Fruit fly (Drosophila melanogaster) whole organism, embryonic: Measurements from ENCODE around the gene Naxe.

Source experiments
- Adf1 ChIP-seq: fragments of 200-800 bp; sonication (Bioruptor generic); IDR thresholded peaks from 2 replicates; pipeline ENCODE4 v1.3.6; 2022; ENCODE audit warnings: missing biosample characterization, missing genetic modification characterization
- Aef1 ChIP-seq: fragments of 200-800 bp; sonication (Bioruptor generic); IDR thresholded peaks from 3 replicates; pipeline ENCODE4 v1.3.6; 2022; ENCODE audit warnings: missing biosample characterization, missing genetic modification characterization
- BEAF-32 ChIP-seq: fragments of 200-800 bp; sonication (Bioruptor generic); optimal IDR thresholded peaks from 3 replicates; lab custom pipeline; 2017; ENCODE audit warnings: missing biosample characterization, missing genetic modification characterization, mild to moderate bottlenecking, moderate library complexity, missing genetic modification reagents
- Blimp-1 ChIP-seq: fragments of 200-800 bp; sonication (Bioruptor generic); optimal IDR thresholded peaks from 3 replicates; lab custom pipeline; 2018; ENCODE audit warnings: missing biosample characterization, missing genetic modification characterization, mild to moderate bottlenecking, moderate library complexity, missing genetic modification reagents
- CG1024 ChIP-seq: fragments of 200-800 bp; sonication (Bioruptor generic); IDR thresholded peaks from 2 replicates; pipeline ENCODE4 v1.3.6; 2022; ENCODE audit warnings: missing biosample characterization, missing genetic modification characterization
- CG10565 ChIP-seq: fragments of 200-800 bp; sonication (Bioruptor generic); optimal IDR thresholded peaks from 3 replicates; lab custom pipeline; 2016; ENCODE audit warnings: missing biosample characterization, mild to moderate bottlenecking, missing genetic modification characterization
- CG11398 ChIP-seq: fragments of 200-800 bp; sonication (Bioruptor generic); optimal IDR thresholded peaks from 2 replicates; lab custom pipeline; 2016; ENCODE audit warnings: missing biosample characterization, missing genetic modification characterization
- CG11504 ChIP-seq: fragments of 200-800 bp; sonication (Bioruptor generic); optimal IDR thresholded peaks from 3 replicates; lab custom pipeline; 2019; ENCODE audit warnings: missing biosample characterization, mild to moderate bottlenecking, missing genetic modification characterization, moderate library complexity
- CG14441 ChIP-seq: fragments of 200-800 bp; sonication (Bioruptor generic); IDR thresholded peaks from 2 replicates; pipeline ENCODE4 v1.3.6; 2022; ENCODE audit warnings: missing biosample characterization, missing genetic modification characterization
- CG15601 ChIP-seq: fragments of 200-800 bp; sonication (Bioruptor generic); optimal IDR thresholded peaks from 3 replicates; lab custom pipeline; 2019; ENCODE audit warnings: missing biosample characterization, mild to moderate bottlenecking, missing genetic modification characterization, moderate library complexity
- CG17912 ChIP-seq: fragments of 200-800 bp; sonication (Bioruptor generic); optimal IDR thresholded peaks from 2 replicates; lab custom pipeline; 2018; ENCODE audit warnings: missing biosample characterization, mild to moderate bottlenecking, missing genetic modification characterization
- CG18764 ChIP-seq: fragments of 200-800 bp; sonication (Bioruptor generic); optimal IDR thresholded peaks from 3 replicates; lab custom pipeline; 2016; ENCODE audit warnings: missing biosample characterization, missing genetic modification characterization
- CG2875 ChIP-seq: fragments of 200-800 bp; sonication (Bioruptor generic); optimal IDR thresholded peaks from 2 replicates; lab custom pipeline; 2017; ENCODE audit warnings: missing biosample characterization, mild to moderate bottlenecking, missing genetic modification characterization, missing genetic modification reagents
- CG3838 ChIP-seq: fragments of 200-800 bp; sonication (Bioruptor generic); optimal IDR thresholded peaks from 3 replicates; lab custom pipeline; 2016; ENCODE audit warnings: missing biosample characterization, missing genetic modification characterization
- CG5180 ChIP-seq: fragments of 200-800 bp; sonication (Bioruptor generic); optimal IDR thresholded peaks from 3 replicates; lab custom pipeline; 2017; ENCODE audit warnings: missing biosample characterization, missing genetic modification characterization, mild to moderate bottlenecking, moderate library complexity, missing genetic modification reagents
- CG6175 ChIP-seq: fragments of 200-800 bp; sonication (Bioruptor generic); IDR thresholded peaks from 3 replicates; pipeline ENCODE4 v1.3.6; 2022; ENCODE audit warnings: missing biosample characterization, missing genetic modification characterization
- CG7745 ChIP-seq: fragments of 200-800 bp; sonication (Bioruptor generic); optimal IDR thresholded peaks from 2 replicates; lab custom pipeline; 2018; ENCODE audit warnings: missing biosample characterization, mild to moderate bottlenecking, missing genetic modification characterization, moderate library complexity
- Jarid2 ChIP-seq: fragments of 200-800 bp; sonication (Bioruptor generic); optimal IDR thresholded peaks from 3 replicates; lab custom pipeline; 2017; ENCODE audit warnings: mild to moderate bottlenecking, missing biosample characterization, missing genetic modification reagents, missing genetic modification characterization
- MESR4 ChIP-seq: fragments of 200-800 bp; sonication (Bioruptor generic); optimal IDR thresholded peaks from 2 replicates; lab custom pipeline; 2018; ENCODE audit warnings: missing biosample characterization, mild to moderate bottlenecking, missing genetic modification characterization, moderate library complexity
- Nf-YB ChIP-seq: fragments of 200-800 bp; sonication (Bioruptor generic); optimal IDR thresholded peaks from 3 replicates; lab custom pipeline; 2019; ENCODE audit warnings: missing biosample characterization, mild to moderate bottlenecking, missing genetic modification characterization, moderate library complexity
- Pdp1 ChIP-seq, 2 experiments: fragments of 200-800 bp; sonication (Bioruptor generic); optimal IDR thresholded peaks; 3 replicates each; lab custom pipeline; 2016; ENCODE audit warnings: missing biosample characterization in 2 of 2, missing genetic modification characterization in 2 of 2, mild to moderate bottlenecking in 1 of 2, moderate library complexity in 1 of 2
- Side ChIP-seq: fragments of 200-800 bp; sonication (Bioruptor generic); optimal IDR thresholded peaks from 2 replicates; lab custom pipeline; 2016; ENCODE audit warnings: missing biosample characterization, missing genetic modification characterization
- Spps ChIP-seq: fragments of 200-800 bp; sonication (Bioruptor generic); optimal IDR thresholded peaks from 2 replicates; lab custom pipeline; 2018; ENCODE audit warnings: missing biosample characterization, mild to moderate bottlenecking, missing genetic modification characterization
- Sry-δ ChIP-seq: fragments of 200-800 bp; sonication (Bioruptor generic); optimal IDR thresholded peaks from 2 replicates; lab custom pipeline; 2016; ENCODE audit warnings: missing biosample characterization, missing genetic modification characterization
- TFAM ChIP-seq: fragments of 200-800 bp; sonication (Bioruptor generic); optimal IDR thresholded peaks from 2 replicates; lab custom pipeline; 2017; ENCODE audit warnings: missing biosample characterization, missing genetic modification characterization, inconsistent platforms
- ase ChIP-seq: fragments of 200-800 bp; sonication (Bioruptor generic); IDR thresholded peaks from 3 replicates; pipeline ENCODE4 v1.3.6; 2022; ENCODE audit warnings: missing biosample characterization, missing genetic modification characterization
- cas ChIP-seq: fragments of 200-800 bp; sonication (Bioruptor generic); IDR thresholded peaks from 2 replicates; pipeline ENCODE4 v1.3.6; 2022; ENCODE audit warnings: missing biosample characterization, missing genetic modification characterization
- chinmo ChIP-seq: fragments of 200-800 bp; sonication (Bioruptor generic); IDR thresholded peaks from 4 replicates; pipeline ENCODE4 v1.3.6; 2022; ENCODE audit warnings: missing biosample characterization, missing genetic modification characterization; ENCODE audit not compliant: partially characterized antibody
- fu2 ChIP-seq: fragments of 200-800 bp; sonication (Bioruptor generic); optimal IDR thresholded peaks from 2 replicates; lab custom pipeline; 2016; ENCODE audit warnings: missing biosample characterization, missing genetic modification characterization
- jing ChIP-seq: fragments of 200-800 bp; sonication (Bioruptor generic); optimal IDR thresholded peaks from 2 replicates; lab custom pipeline; 2018; ENCODE audit warnings: missing biosample characterization, mild to moderate bottlenecking, missing genetic modification characterization
- lilli ChIP-seq: fragments of 200-800 bp; sonication (Bioruptor generic); optimal IDR thresholded peaks from 3 replicates; lab custom pipeline; 2016; ENCODE audit warnings: missing biosample characterization, missing genetic modification characterization
- nau ChIP-seq: fragments of 200-800 bp; sonication (Bioruptor generic); optimal IDR thresholded peaks from 3 replicates; lab custom pipeline; 2017; ENCODE audit warnings: missing biosample characterization, mild to moderate bottlenecking, missing genetic modification characterization, missing genetic modification reagents
- nom ChIP-seq: fragments of 200-800 bp; sonication (Bioruptor generic); optimal IDR thresholded peaks from 2 replicates; lab custom pipeline; 2017; ENCODE audit warnings: missing biosample characterization, missing genetic modification characterization, mild to moderate bottlenecking, moderate library complexity, missing genetic modification reagents
- pho ChIP-seq: fragments of 200-800 bp; sonication (Bioruptor generic); optimal IDR thresholded peaks from 2 replicates; lab custom pipeline; 2016; ENCODE audit warnings: missing biosample characterization, missing genetic modification characterization
- pros ChIP-seq: fragments of 200-800 bp; sonication (Bioruptor generic); optimal IDR thresholded peaks from 3 replicates; lab custom pipeline; 2019; ENCODE audit warnings: missing biosample characterization, mild to moderate bottlenecking, missing genetic modification characterization, moderate library complexity
- sd ChIP-seq: fragments of 200-800 bp; sonication (Bioruptor generic); optimal IDR thresholded peaks from 3 replicates; lab custom pipeline; 2018; ENCODE audit warnings: missing biosample characterization, mild to moderate bottlenecking, missing genetic modification characterization, moderate library complexity
- sens ChIP-seq: fragments of 200-800 bp; sonication (Bioruptor generic); peaks from one replicate; lab custom pipeline; 2016; ENCODE audit warnings: missing biosample characterization, missing genetic modification characterization
- slp2 ChIP-seq: fragments of 200-800 bp; sonication (Bioruptor generic); optimal IDR thresholded peaks from 2 replicates; lab custom pipeline; 2016; ENCODE audit warnings: missing biosample characterization, missing genetic modification characterization

The Naxe gene

DNA sequence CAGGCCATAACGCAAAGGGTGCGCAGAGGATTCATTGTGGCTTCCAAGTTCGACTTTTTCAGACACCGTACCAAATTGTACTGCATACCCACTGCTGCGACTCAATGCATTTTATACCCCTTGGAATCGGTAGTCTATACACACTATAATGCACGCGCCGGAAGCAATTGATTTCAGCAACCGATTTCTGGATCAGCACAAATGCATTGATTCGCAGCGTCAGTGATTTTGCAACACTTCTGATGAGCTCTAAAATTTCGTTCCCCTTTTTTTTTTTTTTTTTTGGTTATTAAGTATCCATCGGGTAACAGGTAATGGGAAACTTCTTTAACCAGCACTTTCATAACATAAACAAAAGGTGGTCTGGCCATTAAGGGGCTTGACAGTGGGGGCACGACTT, 33.4 kb downstream of the Naxe start, which contains the start of gene Yp2:
Gene Yp2, minus strand, starts transcription at position 88 of the 400 bp plus-strand sequence.
- TF ChIP-seq MESR4 (GFP tag; lab: Kevin White, UChicago) (no peak), Spps (tag; lab: Kevin White, UChicago) (no peak), CG10565 (GFP tag; lab: Kevin White, UChicago) (no peak), BEAF-32 (GFP tag; lab: Kevin White, UChicago) (no peak), CG1024 (no peak), Side (GFP tag; lab: Kevin White, UChicago) (no peak), CG5180 (GFP tag; lab: Kevin White, UChicago) (no peak), CG14441 (GFP tag; lab: Robert Waterston, UW) (no peak), CG17912 (GFP tag; lab: Kevin White, UChicago) (no peak), pho (no peak), jing (GFP tag; lab: Kevin White, UChicago) (no peak)

dm6 chrX:10047961-10048360, 38.0 kb downstream of the Naxe start:
- TF ChIP-seq Adf1 (peak; percentile 79), CG6175 (peak; percentile 50; the same call in 1 of the 3 replicates), cas (GFP tag; lab: Robert Waterston, UW) (no peak), chinmo (0 out of 4 replicates have a peak, but pooled peaks have one; percentile 44), nau (GFP tag; lab: Kevin White, UChicago) (no peak), CG15601 (tag; lab: Kevin White, UChicago) (peak; percentile 75), CG11504 (tag; lab: Kevin White, UChicago) (peak; percentile 98), sens (peak; percentile 43)

DNA sequence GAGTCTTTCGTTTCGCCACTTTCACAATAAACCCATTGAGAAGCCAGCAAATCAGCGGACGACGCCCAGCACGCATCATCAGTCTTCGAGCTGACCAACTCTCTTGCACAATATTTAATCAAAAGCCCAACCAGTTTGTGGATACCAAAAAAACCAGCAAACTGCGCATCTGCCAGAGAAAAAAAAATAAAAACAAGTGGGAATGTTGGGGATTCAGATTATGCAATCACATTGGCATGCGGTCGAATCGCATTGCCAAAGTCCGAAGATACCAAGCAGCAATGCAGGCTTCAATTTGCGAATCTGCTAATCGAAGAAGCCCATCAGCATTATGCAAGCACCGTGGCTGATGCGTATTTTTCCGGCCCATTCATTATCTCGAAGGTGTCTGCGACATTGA, 39.2 kb downstream of the Naxe start:
- TF ChIP-seq lilli (GFP tag; lab: Kevin White, UChicago) (no peak), fu2 (GFP tag; lab: Kevin White, UChicago) (no peak), CG7745 (tag; lab: Kevin White, UChicago) (no peak), Nf-YB (no peak), CG2875 (no peak), CG3838 (GFP tag; lab: Kevin White, UChicago) (no peak), Jarid2 (GFP tag; lab: Kevin White, UChicago) (no peak), TFAM (GFP tag; lab: Kevin White, UChicago) (no peak), sd (peak; percentile 19), nom (GFP tag; lab: Kevin White, UChicago) (no peak), CG11398 (GFP tag; lab: Kevin White, UChicago) (no peak), CG18764 (GFP tag; lab: Kevin White, UChicago) (no peak), Sry-δ (no peak), Aef1 (no peak), ase (GFP tag; lab: Robert Waterston, UW) (no peak), pros (GFP tag; lab: Kevin White, UChicago) (peak; percentile 23), Pdp1 (GFP tag; optimal IDR thresholded peaks at IDR 0.05; lab: Kevin White, UChicago) (peak in 1 of 2 experiments; percentile 85), Blimp-1 (GFP tag; lab: Kevin White, UChicago) (no peak), chinmo (no peak), slp2 (GFP tag; lab: Kevin White, UChicago) (no peak)
